Worm (Caenorhabditis elegans): ENCODE data around the gene Y54G11A.17.

- TF ChIP-seq sptf-2 (GFP tag; optimal IDR thresholded peaks at IDR 0.05) (no peak), efl-1 (GFP tag; optimal IDR thresholded peaks at IDR 0.05) (peak; percentile 83)
Measured at ce11 chrII:14390036-14390763, 41.0 kb upstream of the Y54G11A.17 start, which contains the start of the genes kbp-3 and nurf-1.
